Worm (Caenorhabditis elegans): ENCODE data around the gene nlp-6.

- TF ChIP-seq hmg-4 (GFP tag; optimal IDR thresholded peaks at IDR 0.05) (no peak), ceh-13 (GFP tag; optimal IDR thresholded peaks at IDR 0.05) (no peak)
Observed at ce11 chrX:17628345-17628744, 33.9 kb upstream of the nlp-6 start.

Data from whole organism, early embryonic.